Fruit fly (Drosophila melanogaster) whole organism, pupa: Measurements from ENCODE around the gene Hmgcr.

ENCODE experiments used
- CG10348 ChIP-seq: fragments of 200-800 bp; sonication (Bioruptor generic); IDR thresholded peaks from 2 replicates; pipeline ENCODE4 v1.3.6; 2022; ENCODE audit warnings: missing biosample characterization, missing genetic modification characterization
- CG12605 ChIP-seq: fragments of 200-800 bp; sonication (Bioruptor generic); IDR thresholded peaks from 2 replicates; pipeline ENCODE4 v1.3.6; 2022; ENCODE audit warnings: missing biosample characterization, missing genetic modification characterization
- CG13204 ChIP-seq: fragments of 200-800 bp; sonication (Bioruptor generic); optimal IDR thresholded peaks from 2 replicates; lab custom pipeline; 2018; ENCODE audit warnings: missing biosample characterization, mild to moderate bottlenecking, missing genetic modification characterization, moderate library complexity
- CG14655 ChIP-seq: fragments of 200-800 bp; sonication (Bioruptor generic); optimal IDR thresholded peaks from 3 replicates; lab custom pipeline; 2017; ENCODE audit warnings: mild to moderate bottlenecking, missing biosample characterization, missing genetic modification reagents, missing genetic modification characterization
- CG15710 ChIP-seq: fragments of 200-800 bp; sonication (Bioruptor generic); optimal IDR thresholded peaks from 2 replicates; lab custom pipeline; 2018; ENCODE audit warnings: missing biosample characterization, mild to moderate bottlenecking, missing genetic modification characterization, moderate library complexity
- CG17806 ChIP-seq: fragments of 200-800 bp; sonication (Bioruptor generic); optimal IDR thresholded peaks from 2 replicates; lab custom pipeline; 2018; ENCODE audit warnings: missing biosample characterization, mild to moderate bottlenecking, missing genetic modification characterization, moderate library complexity
- CG32121 ChIP-seq: fragments of 200-800 bp; sonication (Bioruptor generic); IDR thresholded peaks from 2 replicates; pipeline ENCODE4 v1.3.6; 2022; ENCODE audit warnings: missing biosample characterization, missing genetic modification characterization
- CG34367 ChIP-seq: fragments of 200-800 bp; sonication (Bioruptor generic); optimal IDR thresholded peaks from 2 replicates; lab custom pipeline; 2018; ENCODE audit warnings: missing biosample characterization, mild to moderate bottlenecking, missing genetic modification characterization
- CG4496 ChIP-seq: fragments of 200-800 bp; sonication (Bioruptor generic); IDR thresholded peaks from 3 replicates; pipeline ENCODE4 v1.3.6; 2022; ENCODE audit warnings: missing biosample characterization, missing genetic modification characterization
- CG8159 ChIP-seq: fragments of 200-800 bp; sonication (Bioruptor generic); optimal IDR thresholded peaks from 3 replicates; lab custom pipeline; 2018; ENCODE audit warnings: missing biosample characterization, mild to moderate bottlenecking, missing genetic modification characterization, moderate library complexity
- CG8301 ChIP-seq: fragments of 200-800 bp; sonication (Bioruptor generic); optimal IDR thresholded peaks from 2 replicates; lab custom pipeline; 2018; ENCODE audit warnings: missing biosample characterization, mild to moderate bottlenecking, missing genetic modification characterization
- CG9948 ChIP-seq: fragments of 200-800 bp; sonication (Bioruptor generic); optimal IDR thresholded peaks from 2 replicates; lab custom pipeline; 2018; ENCODE audit warnings: missing biosample characterization, mild to moderate bottlenecking, missing genetic modification characterization, moderate library complexity
- D1 ChIP-seq: fragments of 200-800 bp; sonication (Bioruptor generic); optimal IDR thresholded peaks from 2 replicates; lab custom pipeline; 2018; ENCODE audit warnings: missing biosample characterization, mild to moderate bottlenecking, missing genetic modification characterization, moderate library complexity
- EcR ChIP-seq: fragments of 200-800 bp; sonication (Bioruptor generic); optimal IDR thresholded peaks from 3 replicates; lab custom pipeline; 2019; ENCODE audit warnings: missing biosample characterization, missing genetic modification characterization, mild to moderate bottlenecking, moderate library complexity, missing genetic modification reagents
- Ets98B ChIP-seq: fragments of 200-800 bp; sonication (Bioruptor generic); IDR thresholded peaks from 2 replicates; pipeline ENCODE4 v1.3.6; 2022; ENCODE audit warnings: missing biosample characterization, missing genetic modification characterization
- Pif1A ChIP-seq: fragments of 200-800 bp; sonication (Bioruptor generic); optimal IDR thresholded peaks from 3 replicates; lab custom pipeline; 2016; ENCODE audit warnings: missing biosample characterization, missing genetic modification characterization
- Pif1B ChIP-seq: fragments of 200-800 bp; sonication (Bioruptor generic); optimal IDR thresholded peaks from 3 replicates; lab custom pipeline; 2016; ENCODE audit warnings: missing biosample characterization, missing genetic modification characterization
- Snoo ChIP-seq: fragments of 200-800 bp; sonication (Bioruptor generic); optimal IDR thresholded peaks from 3 replicates; lab custom pipeline; 2017; ENCODE audit warnings: missing biosample characterization, mild to moderate bottlenecking, missing genetic modification characterization, inconsistent platforms
- fd96Ca ChIP-seq: fragments of 200-800 bp; sonication (Bioruptor generic); IDR thresholded peaks from 3 replicates; pipeline ENCODE4 v1.3.6; 2022; ENCODE audit warnings: missing biosample characterization, missing genetic modification characterization
- gl ChIP-seq: fragments of 200-800 bp; sonication (Bioruptor generic); optimal IDR thresholded peaks from 2 replicates; lab custom pipeline; 2018; ENCODE audit warnings: missing biosample characterization, mild to moderate bottlenecking, missing genetic modification characterization
- rn ChIP-seq: fragments of 200-800 bp; sonication (Bioruptor generic); IDR thresholded peaks from 2 replicates; pipeline ENCODE4 v1.3.6; 2022; ENCODE audit warnings: missing biosample characterization, missing genetic modification characterization

Gene Hmgcr

DNA sequence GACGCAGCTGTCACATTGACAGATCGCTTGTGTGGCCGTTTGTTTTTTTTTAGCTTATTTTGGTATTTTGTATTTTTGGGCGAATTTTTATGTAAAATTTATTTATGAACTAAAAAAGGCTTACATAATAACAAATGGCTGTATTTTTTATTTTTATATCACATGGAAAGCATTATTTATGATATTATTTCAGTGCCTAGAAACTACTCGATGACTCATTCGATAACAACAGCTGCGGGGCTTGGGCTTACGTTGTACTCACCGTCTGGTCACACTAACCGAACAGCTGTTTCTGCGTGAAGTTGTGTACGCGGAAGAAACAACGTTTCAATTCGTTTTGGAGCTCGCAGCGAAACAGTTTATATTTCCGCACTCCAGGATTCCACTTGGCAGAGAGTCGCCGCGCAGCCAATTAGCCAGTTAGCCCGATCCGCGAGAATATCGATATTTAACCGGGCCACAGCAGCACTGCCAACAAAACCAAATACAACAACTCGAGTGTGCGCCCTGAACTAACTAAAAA, at the start of gene Hmgcr, which contains the start of gene Rpn9:
TSS of gene Hmgcr (plus strand) at position 335 of the 523 bp plus-strand sequence.
TSS of gene Rpn9 (minus strand) at position 473 of the 523 bp plus-strand sequence.
- TF ChIP-seq Ets98B (GFP tag; lab: Robert Waterston, UW) (peak; percentile 11; the same call in 1 of the 2 replicates), CG9948 (tag; lab: Kevin White, UChicago) (no peak), CG17806 (tag; lab: Kevin White, UChicago) (no peak), CG15710 (tag; lab: Kevin White, UChicago) (no peak), CG34367 (tag; lab: Kevin White, UChicago) (no peak), CG8301 (tag; lab: Kevin White, UChicago) (no peak), rn (GFP tag; lab: Robert Waterston, UW) (no peak)

DNA sequence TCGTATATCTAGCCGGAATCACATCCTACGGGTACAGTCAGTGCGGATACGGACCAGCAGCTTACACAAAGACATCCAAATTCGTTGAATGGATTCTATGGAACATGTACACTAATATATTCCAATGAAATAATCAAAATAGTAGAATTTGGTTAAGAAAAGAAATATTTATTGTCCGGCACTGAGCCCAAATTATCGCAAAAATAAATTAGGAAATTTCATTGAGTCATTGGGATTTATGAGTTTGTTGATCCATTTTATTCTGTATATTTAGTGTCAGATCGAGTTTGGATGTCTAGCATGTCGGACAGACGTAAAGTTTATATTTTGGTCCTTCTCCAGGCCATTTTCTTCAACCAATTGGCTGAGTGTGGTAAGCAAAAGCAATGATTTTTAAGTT, 49.4 kb upstream of the Hmgcr start, which contains the start of gene CG18754:
TSS of gene CG18754 (plus strand) at position 301 of the 400 bp plus-strand sequence.
- TF ChIP-seq CG4496 (GFP tag; lab: Robert Waterston, UW) (no peak), CG8301 (tag; lab: Kevin White, UChicago) (no peak), Ets98B (GFP tag; lab: Robert Waterston, UW) (no peak), CG34367 (tag; lab: Kevin White, UChicago) (no peak), Snoo (tag; lab: Kevin White, UChicago) (no peak), Pif1A (no peak), CG13204 (GFP tag; lab: Kevin White, UChicago) (no peak), CG14655 (GFP tag; lab: Kevin White, UChicago) (no peak), D1 (no peak), CG10348 (GFP tag; lab: Robert Waterston, UW) (no peak), CG12605 (no peak), CG15710 (tag; lab: Kevin White, UChicago) (no peak), EcR (no peak)

DNA sequence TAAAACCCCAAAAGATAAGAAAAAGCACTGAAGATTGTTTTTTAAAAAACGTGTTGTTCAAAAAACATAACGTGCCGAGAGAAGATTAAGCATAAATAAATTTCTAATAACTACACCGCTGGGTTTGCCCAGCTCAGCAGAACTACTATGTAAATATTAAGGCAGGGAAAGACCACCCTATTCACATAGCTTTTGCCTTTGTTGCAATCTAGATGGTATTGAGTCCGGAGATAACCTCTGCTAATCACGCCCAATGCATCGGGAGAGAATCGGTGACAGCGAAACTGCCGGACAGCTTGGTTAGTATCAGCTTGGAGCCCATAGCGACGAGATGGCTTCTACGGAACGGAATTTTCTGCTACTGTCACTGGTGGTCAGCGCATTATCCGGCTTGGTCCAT, 47.2 kb upstream of the Hmgcr start, which contains the start of gene SPE:
TSS of gene SPE (plus strand) at position 301 of the 400 bp plus-strand sequence.
- TF ChIP-seq Snoo (tag; lab: Kevin White, UChicago) (no peak), CG4496 (GFP tag; lab: Robert Waterston, UW) (no peak), CG13204 (GFP tag; lab: Kevin White, UChicago) (no peak), CG10348 (GFP tag; lab: Robert Waterston, UW) (no peak), CG32121 (GFP tag; lab: Robert Waterston, UW) (no peak), D1 (no peak), CG34367 (tag; lab: Kevin White, UChicago) (no peak), CG8301 (tag; lab: Kevin White, UChicago) (no peak), CG17806 (tag; lab: Kevin White, UChicago) (no peak), CG14655 (GFP tag; lab: Kevin White, UChicago) (no peak), EcR (no peak), fd96Ca (no peak), Ets98B (GFP tag; lab: Robert Waterston, UW) (no peak), CG9948 (tag; lab: Kevin White, UChicago) (no peak), rn (GFP tag; lab: Robert Waterston, UW) (no peak), Pif1B (GFP tag; lab: Kevin White, UChicago) (no peak), gl (tag; lab: Kevin White, UChicago) (no peak)
- TF ChIP-seq, all 21 proteins: peak for 0

DNA sequence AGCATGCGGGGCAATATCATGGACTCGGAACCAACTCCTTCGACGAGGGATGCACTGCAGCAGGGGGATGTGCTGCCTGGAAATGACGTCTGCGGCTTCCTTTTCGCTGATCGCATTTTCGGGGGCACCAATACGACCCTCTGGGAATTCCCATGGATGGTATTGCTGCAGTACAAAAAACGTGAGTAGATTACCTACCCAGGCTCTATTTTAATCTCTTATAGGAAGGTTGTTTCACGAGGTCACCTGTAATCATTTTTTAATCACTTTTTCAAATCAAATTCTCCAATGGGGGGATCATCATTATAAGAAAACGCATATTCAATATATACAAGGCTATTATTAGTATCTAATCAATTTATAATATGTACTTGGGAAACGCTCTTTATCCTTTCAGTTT, 46.2 kb upstream of the Hmgcr start:
- TF ChIP-seq CG13204 (GFP tag; lab: Kevin White, UChicago) (no peak), CG8159 (no peak)
- TF ChIP-seq, all 21 proteins: peak for 0

DNA sequence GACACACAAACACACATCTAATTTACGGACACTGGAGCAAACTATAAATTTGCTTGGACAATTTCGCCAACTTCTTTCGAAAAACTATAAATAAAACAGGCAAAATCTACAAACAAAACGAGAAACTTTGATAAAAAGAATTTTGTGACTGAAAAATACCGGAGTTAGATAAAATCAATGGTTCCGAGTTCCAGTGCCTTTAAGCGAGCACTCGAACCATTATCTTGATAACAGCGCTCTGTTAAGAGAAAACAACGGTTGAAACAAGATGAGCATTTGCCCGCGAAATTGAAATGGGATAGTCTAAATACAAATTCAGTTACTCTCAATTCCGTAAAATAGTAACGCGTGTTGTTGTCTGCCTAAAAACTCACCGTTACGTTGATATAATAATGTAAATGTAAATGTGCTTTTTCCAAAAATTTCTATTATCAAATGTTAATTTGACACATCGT, 38.5 kb upstream of the Hmgcr start, which contains the start of gene CG10254:
TSS of gene CG10254 (minus strand) at position 405 of the 455 bp plus-strand sequence.
- TF ChIP-seq CG15710 (tag; lab: Kevin White, UChicago) (no peak), CG34367 (tag; lab: Kevin White, UChicago) (no peak), CG32121 (GFP tag; lab: Robert Waterston, UW) (no peak), CG8301 (tag; lab: Kevin White, UChicago) (no peak), CG14655 (GFP tag; lab: Kevin White, UChicago) (no peak), CG8159 (no peak), Ets98B (GFP tag; lab: Robert Waterston, UW) (no peak), CG13204 (GFP tag; lab: Kevin White, UChicago) (no peak), rn (GFP tag; lab: Robert Waterston, UW) (no peak), gl (tag; lab: Kevin White, UChicago) (no peak), CG17806 (tag; lab: Kevin White, UChicago) (no peak), Snoo (tag; lab: Kevin White, UChicago) (no peak), EcR (no peak)

DNA sequence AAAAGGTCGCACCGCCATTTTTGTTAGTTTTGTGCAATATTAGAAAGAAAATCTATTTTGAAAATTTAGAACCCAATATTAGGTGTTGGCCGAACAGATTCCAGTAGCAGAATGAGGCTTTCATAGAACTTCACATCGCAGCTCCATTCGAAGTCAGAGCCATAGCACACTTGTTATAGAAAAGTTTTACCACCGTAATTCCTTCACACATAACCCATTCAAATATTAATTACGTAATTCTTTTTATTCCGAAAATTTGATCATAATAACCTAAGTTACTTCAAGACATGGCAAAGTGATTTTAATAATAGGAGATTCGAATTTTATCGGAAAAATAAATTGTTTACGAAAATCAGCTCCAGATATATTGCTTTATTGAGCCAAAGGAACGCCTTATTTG, 37.0 kb upstream of the Hmgcr start, which contains the start of gene CG10252:
TSS of gene CG10252 (minus strand) at position 101 of the 400 bp plus-strand sequence.
- TF ChIP-seq CG14655 (GFP tag; lab: Kevin White, UChicago) (no peak), CG8301 (tag; lab: Kevin White, UChicago) (no peak), EcR (no peak), CG10348 (GFP tag; lab: Robert Waterston, UW) (no peak), Pif1A (no peak), fd96Ca (no peak), Ets98B (GFP tag; lab: Robert Waterston, UW) (no peak), CG17806 (tag; lab: Kevin White, UChicago) (no peak), Pif1B (GFP tag; lab: Kevin White, UChicago) (no peak)
